In the genomic region with DNA sequence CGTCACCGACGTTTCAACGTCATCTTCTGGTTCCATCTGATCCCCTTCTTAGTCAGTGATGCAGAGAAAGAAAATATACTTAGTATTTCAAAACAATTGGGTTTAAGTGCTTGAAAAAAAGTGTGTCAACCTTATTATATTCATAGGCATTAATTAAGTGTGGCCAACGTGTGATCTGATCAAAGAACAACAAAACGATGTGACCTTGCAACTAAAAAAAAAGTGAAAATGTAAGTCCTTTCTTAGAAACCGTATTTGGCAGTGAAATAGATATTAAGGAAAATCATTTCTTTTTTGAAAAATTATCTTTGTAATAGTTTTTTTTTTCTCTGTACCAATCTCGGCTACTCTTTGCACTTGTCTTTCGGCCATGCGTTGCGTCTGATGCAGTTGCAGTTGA, we compare ENCODE assay signal across 3 fruit fly cellular contexts.
TF ChIP-seq lines count a peak whose summit lies in the region.

No protein-coding gene starts in this region.

TF ChIP-seq in whole organism, embryonic, 481 proteins besides CTCF, POLR2A, EP300 and RAD21 (continued from another document):
- TF ChIP-seq CG11504 (tag; optimal IDR thresholded peaks at IDR 0.05; lab: Kevin White, UChicago) (peak; percentile 58), tio (GFP tag; optimal IDR thresholded peaks at IDR 0.05; lab: Kevin White, UChicago) (peak; percentile 10), Oli (tag; optimal IDR thresholded peaks at IDR 0.05; lab: Kevin White, UChicago) (peak; percentile 25), Neu2 (GFP tag; optimal IDR thresholded peaks at IDR 0.05; lab: Kevin White, UChicago; ENCODE audit: borderline replicate concordance) (no peak), CG17328 (GFP tag; IDR thresholded peaks at IDR 0.05; lab: Robert Waterston, UW) (peak; percentile 29; the same call in 1 of the 2 replicates), tna (GFP tag; IDR thresholded peaks at IDR 0.05; lab: Robert Waterston, UW; ENCODE audit: partially characterized antibody) (no peak), Drgx (GFP tag; IDR thresholded peaks at IDR 0.05; lab: Robert Waterston, UW) (peak; percentile 56; the same call in 1 of the 2 replicates), CG8478 (optimal IDR thresholded peaks at IDR 0.05; lab: Kevin White, UChicago) (no peak), Blimp-1 (GFP tag; optimal IDR thresholded peaks at IDR 0.05; lab: Kevin White, UChicago) (peak; percentile 63), wek (GFP tag; optimal IDR thresholded peaks at IDR 0.05; lab: Kevin White, UChicago) (no peak), CG32767 (GFP tag; IDR thresholded peaks at IDR 0.05; lab: Robert Waterston, UW) (no peak), Ssrp (tag; optimal IDR thresholded peaks at IDR 0.05; lab: Kevin White, UChicago) (peak; percentile 31), CG2120 (GFP tag; optimal IDR thresholded peaks at IDR 0.05; lab: Kevin White, UChicago) (no peak), CG18262 (tag; optimal IDR thresholded peaks at IDR 0.05; lab: Kevin White, UChicago) (peak; percentile 28), esg (GFP tag; conservative IDR thresholded peaks at IDR 0.05; lab: Robert Waterston, UW) (no peak), nmo (GFP tag; optimal IDR thresholded peaks at IDR 0.05; lab: Kevin White, UChicago) (peak; percentile 44), CG6254 (GFP tag; optimal IDR thresholded peaks at IDR 0.05; lab: Kevin White, UChicago) (peak; percentile 4), Sox102F (GFP tag; optimal IDR thresholded peaks at IDR 0.05; lab: Kevin White, UChicago) (peak; percentile 21), emc (GFP tag; optimal IDR thresholded peaks at IDR 0.05; lab: Kevin White, UChicago) (no peak), CG8388 (GFP tag; optimal IDR thresholded peaks at IDR 0.05; lab: Kevin White, UChicago) (peak; percentile 10), gem (tag; optimal IDR thresholded peaks at IDR 0.05; lab: Kevin White, UChicago) (peak; percentile 49), bsh (GFP tag; optimal IDR thresholded peaks at IDR 0.05; lab: Kevin White, UChicago) (peak in 1 of 2 experiments; percentile 61), CG12942 (GFP tag; optimal IDR thresholded peaks at IDR 0.05; lab: Kevin White, UChicago) (no peak), Adf1 (GFP tag; IDR thresholded peaks at IDR 0.05; lab: Robert Waterston, UW) (no peak), stwl (tag; optimal IDR thresholded peaks at IDR 0.05; lab: Kevin White, UChicago) (peak; percentile 74), CG7928 (GFP tag; optimal IDR thresholded peaks at IDR 0.05; lab: Kevin White, UChicago) (no peak), phol (tag; optimal IDR thresholded peaks at IDR 0.05; lab: Kevin White, UChicago) (peak; percentile 47), fd96Cb (tag; optimal IDR thresholded peaks at IDR 0.05; lab: Kevin White, UChicago) (peak; percentile 25), CG3407 (GFP tag; optimal IDR thresholded peaks at IDR 0.05; lab: Kevin White, UChicago) (no peak), Usf (GFP tag; optimal IDR thresholded peaks at IDR 0.05; lab: Kevin White, UChicago) (no peak), CG2712 (tag; optimal IDR thresholded peaks at IDR 0.05; lab: Kevin White, UChicago) (peak; percentile 26)

TF ChIP-seq in whole organism, prepupa, 60 proteins besides CTCF, POLR2A, EP300 and RAD21 (continued from another document):
- TF ChIP-seq salr (GFP tag; optimal IDR thresholded peaks at IDR 0.05; lab: Kevin White, UChicago) (peak; percentile 61 to 87), cyc (GFP tag; optimal IDR thresholded peaks at IDR 0.05; lab: Kevin White, UChicago) (peak; percentile 70), dsx (GFP tag; optimal IDR thresholded peaks at IDR 0.05; lab: Kevin White, UChicago; ENCODE audit: poor library complexity, severe bottlenecking) (peak; percentile 70), Ets96B (tag; optimal IDR thresholded peaks at IDR 0.05; lab: Kevin White, UChicago) (peak; percentile 68), pdm3 (GFP tag; optimal IDR thresholded peaks at IDR 0.05; lab: Kevin White, UChicago) (peak; percentile 87), Met (GFP tag; optimal IDR thresholded peaks at IDR 0.05; lab: Kevin White, UChicago) (peak; percentile 77), Ets21C (GFP tag; optimal IDR thresholded peaks at IDR 0.05; lab: Kevin White, UChicago) (peak; percentile 47), lz (GFP tag; optimal IDR thresholded peaks at IDR 0.05; lab: Kevin White, UChicago) (peak; percentile 60), topi (GFP tag; optimal IDR thresholded peaks at IDR 0.05; lab: Kevin White, UChicago) (peak; percentile 84), svp (GFP tag; lab: Kevin White, UChicago) (peak; percentile 89), CG32006 (GFP tag; optimal IDR thresholded peaks at IDR 0.05; lab: Kevin White, UChicago) (peak; percentile 94), Hr39 (GFP tag; optimal IDR thresholded peaks at IDR 0.05; lab: Kevin White, UChicago) (peak; percentile 81), net (GFP tag; optimal IDR thresholded peaks at IDR 0.05; lab: Kevin White, UChicago) (peak; percentile 87), Hr38 (GFP tag; optimal IDR thresholded peaks at IDR 0.05; lab: Kevin White, UChicago) (no peak), fd85E (GFP tag; optimal IDR thresholded peaks at IDR 0.05; lab: Kevin White, UChicago) (peak; percentile 57), Sox15 (GFP tag; optimal IDR thresholded peaks at IDR 0.05; lab: Kevin White, UChicago) (peak; percentile 78), CG3032 (tag; optimal IDR thresholded peaks at IDR 0.05; lab: Kevin White, UChicago) (peak; percentile 79), eg (GFP tag; IDR thresholded peaks at IDR 0.05; lab: Robert Waterston, UW) (peak; percentile 60), esn (GFP tag; optimal IDR thresholded peaks at IDR 0.05; lab: Kevin White, UChicago) (peak; percentile 82), CG11902 (GFP tag; optimal IDR thresholded peaks at IDR 0.05; lab: Kevin White, UChicago) (peak; percentile 81), ss (GFP tag; optimal IDR thresholded peaks at IDR 0.05; lab: Kevin White, UChicago) (peak in 1 of 2 experiments; percentile 83), CG11762 (GFP tag; optimal IDR thresholded peaks at IDR 0.05; lab: Kevin White, UChicago; ENCODE audit: insufficient read depth) (peak; percentile 85), Lpt (GFP tag; optimal IDR thresholded peaks at IDR 0.05; lab: Kevin White, UChicago) (peak; percentile 70), Eip78C (GFP tag; lab: Kevin White, UChicago) (peak; percentile 97), achi (GFP tag; optimal IDR thresholded peaks at IDR 0.05; lab: Kevin White, UChicago) (peak; percentile 86), CG7368 (GFP tag; optimal IDR thresholded peaks at IDR 0.05; lab: Kevin White, UChicago) (peak; percentile 78), CG31627 (GFP tag; optimal IDR thresholded peaks at IDR 0.05; lab: Kevin White, UChicago) (peak; percentile 68), CG16779 (tag; optimal IDR thresholded peaks at IDR 0.05; lab: Kevin White, UChicago) (peak; percentile 73), acj6 (GFP tag; optimal IDR thresholded peaks at IDR 0.05; lab: Kevin White, UChicago) (peak; percentile 86), Hr4 (GFP tag; optimal IDR thresholded peaks at IDR 0.05; lab: Kevin White, UChicago) (peak; percentile 81), CG8119 (GFP tag; IDR thresholded peaks at IDR 0.05; lab: Robert Waterston, UW) (peak; percentile 82), CG6163 (GFP tag; IDR thresholded peaks at IDR 0.05; lab: Robert Waterston, UW) (peak; percentile 79), Sox14 (GFP tag; optimal IDR thresholded peaks at IDR 0.05; lab: Kevin White, UChicago) (peak; percentile 86), CG6276 (GFP tag; optimal IDR thresholded peaks at IDR 0.05; lab: Kevin White, UChicago) (peak; percentile 77), CG8632 (GFP tag; optimal IDR thresholded peaks at IDR 0.05; lab: Kevin White, UChicago) (peak; percentile 83), CG8319 (GFP tag; optimal IDR thresholded peaks at IDR 0.05; lab: Kevin White, UChicago) (peak; percentile 69), fkh (GFP tag; optimal IDR thresholded peaks at IDR 0.05; lab: Kevin White, UChicago) (no peak), CG4318 (GFP tag; optimal IDR thresholded peaks at IDR 0.05; lab: Kevin White, UChicago) (peak; percentile 82)

TF ChIP-seq in whole organism, wandering third instar larva, 38 proteins besides CTCF, POLR2A, EP300 and RAD21 (continued from another document):
- TF ChIP-seq sage (GFP tag; optimal IDR thresholded peaks at IDR 0.05; lab: Kevin White, UChicago) (no peak), Mio (GFP tag; optimal IDR thresholded peaks at IDR 0.05; lab: Kevin White, UChicago) (no peak), br (GFP tag; optimal IDR thresholded peaks at IDR 0.05; lab: Kevin White, UChicago) (peak; percentile 35), Dif (GFP tag; optimal IDR thresholded peaks at IDR 0.05; lab: Kevin White, UChicago; ENCODE audit: partially characterized antibody) (no peak), dl (GFP tag; optimal IDR thresholded peaks at IDR 0.05; lab: Kevin White, UChicago; ENCODE audit: insufficient read depth in 1 of 2, partially characterized antibody in 2 of 2) (no peak), Jra (GFP tag; optimal IDR thresholded peaks at IDR 0.05; lab: Kevin White, UChicago) (no peak), dmrt93B (GFP tag; optimal IDR thresholded peaks at IDR 0.05; lab: Kevin White, UChicago) (no peak), CrebA (GFP tag; optimal IDR thresholded peaks at IDR 0.05; lab: Kevin White, UChicago; ENCODE audit: borderline replicate concordance) (no peak), woc (GFP tag; optimal IDR thresholded peaks at IDR 0.05; lab: Kevin White, UChicago) (peak; percentile 30)
